Worm (Caenorhabditis elegans) whole organism, young adult: ENCODE results near the gene F28D1.6.

Experiments used
- B0019.2 ChIP-seq: fragments of 200-800 bp; sonication (Bioruptor generic); conservative IDR thresholded peaks from 2 replicates; pipeline ENCODE4 v1.3.6; 2022; ENCODE audit warnings: missing genetic modification reagents, missing genetic modification characterization, missing compliant biosample characterization
- B0035.1 ChIP-seq: sonication (generic microtip); optimal IDR thresholded peaks from 2 replicates; lab custom pipeline; 2016; ENCODE audit warnings: missing genetic modification characterization, mild to moderate bottlenecking, missing compliant biosample characterization, missing genotype, missing genetic modification reagents
- B0261.1 ChIP-seq: sonication (generic microtip); optimal IDR thresholded peaks from 2 replicates; lab custom pipeline; 2016; ENCODE audit warnings: mild to moderate bottlenecking, missing genetic modification characterization, moderate library complexity, missing compliant biosample characterization
- B0336.3 ChIP-seq: fragments of 200-800 bp; sonication (Bioruptor generic); IDR thresholded peaks from 2 replicates; pipeline ENCODE4 v1.3.6; 2022; ENCODE audit warnings: missing genetic modification characterization, missing compliant biosample characterization
- C06A6.2 ChIP-seq: fragments of 200-800 bp; sonication (Bioruptor generic); conservative IDR thresholded peaks from 2 replicates; pipeline ENCODE4 v1.3.6; 2022; ENCODE audit warnings: missing genetic modification characterization, missing compliant biosample characterization
- D2030.7 ChIP-seq: fragments of 200-800 bp; sonication (Bioruptor generic); IDR thresholded peaks from 2 replicates; pipeline ENCODE4 v1.3.6; 2022; ENCODE audit warnings: missing genetic modification reagents, missing genetic modification characterization, missing compliant biosample characterization
- F39B2.1 ChIP-seq: fragments of 200-800 bp; sonication (Bioruptor generic); IDR thresholded peaks from 2 replicates; pipeline ENCODE4 v1.3.6; 2022; ENCODE audit warnings: missing genetic modification reagents, missing genetic modification characterization, missing compliant biosample characterization
- F52B5.7 ChIP-seq: sonication (generic microtip); optimal IDR thresholded peaks from 2 replicates; lab custom pipeline; 2016; ENCODE audit warnings: mild to moderate bottlenecking, missing genetic modification characterization, missing compliant biosample characterization
- F55B11.4 ChIP-seq: sonication (generic microtip); optimal IDR thresholded peaks from 2 replicates; lab custom pipeline; 2016; ENCODE audit warnings: missing compliant biosample characterization, missing genetic modification characterization, borderline replicate concordance; ENCODE audit not compliant: insufficient read depth
- F57A8.1 ChIP-seq: fragments of 200-800 bp; sonication (Bioruptor generic); optimal IDR thresholded peaks from 2 replicates; lab custom pipeline; 2018; ENCODE audit warnings: mild to moderate bottlenecking, missing genetic modification characterization, moderate library complexity, missing compliant biosample characterization
- F57C9.4 ChIP-seq: sonication (generic microtip); optimal IDR thresholded peaks from 2 replicates; lab custom pipeline; 2017; ENCODE audit warnings: mild to moderate bottlenecking, missing genetic modification characterization, missing compliant biosample characterization
- K11D2.4 ChIP-seq: fragments of 200-800 bp; sonication (Bioruptor generic); IDR thresholded peaks from 2 replicates; pipeline ENCODE4 v1.3.6; 2022; ENCODE audit warnings: missing genetic modification reagents, missing genetic modification characterization, missing compliant biosample characterization
- K12H6.12 ChIP-seq: fragments of 200-800 bp; sonication (Bioruptor generic); optimal IDR thresholded peaks from 2 replicates; lab custom pipeline; 2018; ENCODE audit warnings: mild to moderate bottlenecking, missing genetic modification characterization, missing compliant biosample characterization
- T07F8.4 ChIP-seq: sonication (generic microtip); optimal IDR thresholded peaks from 2 replicates; lab custom pipeline; 2016; ENCODE audit warnings: mild to moderate bottlenecking, missing genetic modification characterization, moderate library complexity, missing compliant biosample characterization
- Y53G8AR.9 ChIP-seq: fragments of 200-800 bp; sonication (Bioruptor generic); conservative IDR thresholded peaks from 2 replicates; pipeline ENCODE4 v1.3.6; 2022; ENCODE audit warnings: missing genetic modification reagents, missing genetic modification characterization, missing compliant biosample characterization
- Y79H2A.3 ChIP-seq: fragments of 200-800 bp; sonication (Bioruptor generic); conservative IDR thresholded peaks from 2 replicates; pipeline ENCODE4 v1.3.6; 2022; ENCODE audit warnings: missing genetic modification reagents, missing genetic modification characterization, missing compliant biosample characterization
- akir-1 ChIP-seq: fragments of 200-800 bp; sonication (Bioruptor generic); optimal IDR thresholded peaks from 2 replicates; lab custom pipeline; 2018; ENCODE audit warnings: mild to moderate bottlenecking, missing genetic modification characterization, moderate library complexity, missing compliant biosample characterization
- aptf-2 ChIP-seq: fragments of 200-800 bp; sonication (Bioruptor generic); conservative IDR thresholded peaks from 2 replicates; pipeline ENCODE4 v1.3.6; 2022; ENCODE audit warnings: missing genetic modification reagents, missing genetic modification characterization, missing compliant biosample characterization
- attf-5 ChIP-seq: fragments of 200-800 bp; sonication (Bioruptor generic); optimal IDR thresholded peaks from 2 replicates; lab custom pipeline; 2018; ENCODE audit warnings: mild to moderate bottlenecking, missing genetic modification characterization, missing compliant biosample characterization
- attf-6 ChIP-seq: fragments of 200-800 bp; sonication (Bioruptor generic); IDR thresholded peaks from 2 replicates; pipeline ENCODE4 v1.3.6; 2022; ENCODE audit warnings: missing genetic modification reagents, missing genetic modification characterization, missing compliant biosample characterization
- bed-1 ChIP-seq: fragments of 200-800 bp; sonication (Bioruptor generic); IDR thresholded peaks from 2 replicates; pipeline ENCODE4 v1.3.6; 2022; ENCODE audit warnings: missing genetic modification reagents, missing genetic modification characterization, missing compliant biosample characterization
- ceh-40 ChIP-seq: fragments of 200-800 bp; sonication (Bioruptor generic); IDR thresholded peaks from 2 replicates; pipeline ENCODE4 v1.3.6; 2022; ENCODE audit warnings: missing genetic modification characterization, missing compliant biosample characterization
- chd-7 ChIP-seq: sonication (generic microtip); optimal IDR thresholded peaks from 2 replicates; lab custom pipeline; 2016; ENCODE audit warnings: mild to moderate bottlenecking, missing genetic modification characterization, moderate library complexity, missing compliant biosample characterization
- dpff-1 ChIP-seq: sonication (generic microtip); optimal IDR thresholded peaks from 2 replicates; lab custom pipeline; 2017; ENCODE audit warnings: mild to moderate bottlenecking, missing genetic modification characterization, missing compliant biosample characterization
- egl-18 ChIP-seq: fragments of 200-800 bp; sonication (Bioruptor generic); IDR thresholded peaks from 2 replicates; pipeline ENCODE4 v1.3.6; 2022; ENCODE audit warnings: missing genetic modification reagents, missing genetic modification characterization, missing compliant biosample characterization
- egl-44 ChIP-seq: fragments of 200-800 bp; sonication (Bioruptor generic); IDR thresholded peaks from 2 replicates; pipeline ENCODE4 v1.3.6; 2022; ENCODE audit warnings: missing genetic modification reagents, missing genetic modification characterization, missing compliant biosample characterization
- egrh-3 ChIP-seq: fragments of 200-800 bp; sonication (Bioruptor generic); IDR thresholded peaks from 2 replicates; pipeline ENCODE4 v1.3.6; 2022; ENCODE audit warnings: missing genetic modification reagents, missing genetic modification characterization, missing compliant biosample characterization
- fkh-3 ChIP-seq: sonication (generic microtip); optimal IDR thresholded peaks from 2 replicates; lab custom pipeline; 2016; ENCODE audit warnings: mild to moderate bottlenecking, missing genetic modification characterization, missing compliant biosample characterization
- him-1 ChIP-seq: sonication (generic microtip); optimal IDR thresholded peaks from 2 replicates; lab custom pipeline; 2016; ENCODE audit warnings: missing genotype, missing genetic modification reagents, missing genetic modification characterization, missing compliant biosample characterization
- hmg-20 ChIP-seq: fragments of 200-800 bp; sonication (Bioruptor generic); IDR thresholded peaks from 2 replicates; pipeline ENCODE4 v1.3.6; 2022; ENCODE audit warnings: missing genetic modification reagents, missing genetic modification characterization, missing compliant biosample characterization
- hrde-1 ChIP-seq: sonication (generic microtip); optimal IDR thresholded peaks from 2 replicates; lab custom pipeline; 2016; ENCODE audit warnings: missing genetic modification characterization, mild to moderate bottlenecking, missing compliant biosample characterization, moderate library complexity, missing genotype, missing genetic modification reagents, borderline replicate concordance
- lag-1 ChIP-seq: fragments of 200-800 bp; sonication (Bioruptor generic); IDR thresholded peaks from 2 replicates; pipeline ENCODE4 v1.3.6; 2022; ENCODE audit warnings: missing genetic modification reagents, missing genetic modification characterization, missing compliant biosample characterization
- lin-35 ChIP-seq, 3 experiments: fragments of 150-350 bp in 2 of 3; sonication (generic microtip) in 1 of 3; optimal IDR thresholded peaks; 2 replicates each; lab custom pipeline; 2014 to 2018; ENCODE audit warnings: missing biosample characterization in 3 of 3, missing genetic modification characterization in 3 of 3, missing genetic modification reagents in 3 of 3
- lin-54 ChIP-seq: fragments of 200-800 bp; sonication (Bioruptor generic); optimal IDR thresholded peaks from 2 replicates; lab custom pipeline; 2018; ENCODE audit warnings: mild to moderate bottlenecking, missing genetic modification characterization, missing compliant biosample characterization
- lir-1 ChIP-seq: fragments of 200-800 bp; sonication (Bioruptor generic); conservative IDR thresholded peaks from 2 replicates; pipeline ENCODE4 v1.3.6; 2022; ENCODE audit warnings: missing genetic modification reagents, missing genetic modification characterization, missing compliant biosample characterization
- madf-6 ChIP-seq: fragments of 200-800 bp; sonication (Bioruptor generic); IDR thresholded peaks from 2 replicates; pipeline ENCODE4 v1.3.6; 2022; ENCODE audit warnings: missing genetic modification reagents, missing genetic modification characterization, missing compliant biosample characterization
- madf-8 ChIP-seq: fragments of 200-800 bp; sonication (Bioruptor generic); conservative IDR thresholded peaks from 2 replicates; pipeline ENCODE4 v1.3.6; 2022; ENCODE audit warnings: missing genetic modification reagents, missing genetic modification characterization, missing compliant biosample characterization
- nfyb-1 ChIP-seq: fragments of 200-800 bp; sonication (Bioruptor generic); IDR thresholded peaks from 2 replicates; pipeline ENCODE4 v1.3.6; 2022; ENCODE audit warnings: missing genetic modification reagents, missing genetic modification characterization, missing compliant biosample characterization
- nhr-120 ChIP-seq: fragments of 200-800 bp; sonication (Bioruptor generic); IDR thresholded peaks from 2 replicates; pipeline ENCODE4 v1.3.6; 2022; ENCODE audit warnings: missing genetic modification characterization, missing compliant biosample characterization
- snpc-3.4 ChIP-seq: sonication (generic microtip); optimal IDR thresholded peaks from 2 replicates; lab custom pipeline; 2017; ENCODE audit warnings: missing genetic modification characterization, mild to moderate bottlenecking, missing compliant biosample characterization, antibody characterized with exemption, moderate library complexity, missing genotype, missing genetic modification reagents
- snpc-4 ChIP-seq, 5 experiments: fragments of 150-350 bp in 1 of 5; sonication (generic microtip) in 4 of 5; optimal IDR thresholded peaks; 2 replicates each; lab custom pipeline; 2014 to 2018; ENCODE audit warnings: missing genetic modification characterization in 5 of 5, missing biosample characterization in 3 of 5, antibody characterized with exemption in 2 of 5, mild to moderate bottlenecking in 2 of 5, missing compliant biosample characterization in 2 of 5, missing genotype in 2 of 5, moderate library complexity in 2 of 5, missing genetic modification reagents in 1 of 5
- unc-130 ChIP-seq: sonication (generic microtip); optimal IDR thresholded peaks from 2 replicates; lab custom pipeline; 2016; ENCODE audit warnings: missing genetic modification reagents, missing genetic modification characterization, missing compliant biosample characterization
- zfh-2 ChIP-seq: fragments of 200-800 bp; sonication (Bioruptor generic); conservative IDR thresholded peaks from 2 replicates; pipeline ENCODE4 v1.3.6; 2022; ENCODE audit warnings: missing genetic modification reagents, missing genetic modification characterization, missing compliant biosample characterization
- zim-3 ChIP-seq: sonication (generic microtip); optimal IDR thresholded peaks from 2 replicates; lab custom pipeline; 2017; ENCODE audit warnings: mild to moderate bottlenecking, missing genetic modification characterization, moderate library complexity, missing compliant biosample characterization
- ztf-25 ChIP-seq: fragments of 200-800 bp; sonication (Bioruptor generic); IDR thresholded peaks from 2 replicates; pipeline ENCODE4 v1.3.6; 2022; ENCODE audit warnings: missing genetic modification reagents, missing genetic modification characterization, missing compliant biosample characterization
- ztf-28 ChIP-seq: fragments of 200-800 bp; sonication (Bioruptor generic); IDR thresholded peaks from 2 replicates; pipeline ENCODE4 v1.3.6; 2022; ENCODE audit warnings: missing genetic modification reagents, missing genetic modification characterization, missing compliant biosample characterization

F28D1.6 gene

ce11 chrIV:12417536-12418195, 32.7 kb upstream of the F28D1.6 start, which contains the start of gene F08G5.3:
Gene F08G5.3 (minus strand): TSS chrIV:12417586.
- TF ChIP-seq attf-5 (GFP tag; lab: Kevin White, UChicago) (peak; percentile 63), F39B2.1 (GFP tag; lab: Robert Waterston, UW) (no peak), him-1 (tag; lab: Kevin White, UChicago) (peak; percentile 88), egl-18 (GFP tag; lab: Robert Waterston, UW) (0 out of 2 replicates have a peak, but pooled peaks have one; percentile 9), nfyb-1 (GFP tag; lab: Robert Waterston, UW) (peak; percentile 84), snpc-3.4 (tag; lab: Kevin White, UChicago) (peak; percentile 71), lag-1 (GFP tag; lab: Robert Waterston, UW) (no peak), K12H6.12 (tag; lab: Kevin White, UChicago) (peak; percentile 21), D2030.7 (GFP tag; lab: Robert Waterston, UW) (peak; percentile 91), snpc-4 (GFP tag; optimal IDR thresholded peaks at IDR 0.05; lab: Kevin White, UChicago) (peak; percentile 82), snpc-4 (tag; optimal IDR thresholded peaks at IDR 0.05; lab: Kevin White, UChicago) (peak; percentile 14 to 81 (median 64)), fkh-3 (tag; lab: Kevin White, UChicago) (peak; percentile 47), K11D2.4 (GFP tag; lab: Robert Waterston, UW) (no peak), attf-6 (GFP tag; lab: Robert Waterston, UW) (peak; percentile 75), dpff-1 (tag; lab: Kevin White, UChicago) (no peak), lin-35 (GFP tag; optimal IDR thresholded peaks at IDR 0.05; lab: Kevin White, UChicago) (peak in 1 of 3 experiments; percentile 77), B0336.3 (no peak), C06A6.2 (GFP tag; lab: Robert Waterston, UW) (0 out of 2 replicates have a peak, but pooled peaks have one; percentile 21), madf-8 (no peak; the same call in 1 of the 2 replicates), Y79H2A.3 (no peak), lir-1 (GFP tag; lab: Robert Waterston, UW) (no peak), B0261.1 (peak; percentile 81), B0019.2 (peak; percentile 60; the same call in 1 of the 2 replicates), hrde-1 (tag; lab: Kevin White, UChicago) (peak; percentile 67), ztf-28 (GFP tag; lab: Robert Waterston, UW) (peak; percentile 66; the same call in 1 of the 2 replicates), F55B11.4 (tag; lab: Kevin White, UChicago) (no peak), aptf-2 (no peak), egl-44 (GFP tag; lab: Robert Waterston, UW) (peak; percentile 27; the same call in 1 of the 2 replicates), F57C9.4 (tag; lab: Kevin White, UChicago) (no peak), zim-3 (tag; lab: Kevin White, UChicago) (peak; percentile 73), chd-7 (tag; lab: Kevin White, UChicago) (peak; percentile 47), Y53G8AR.9 (GFP tag; lab: Robert Waterston, UW) (no peak), hmg-20 (no peak), zfh-2 (GFP tag; lab: Robert Waterston, UW) (no peak), T07F8.4 (tag; lab: Kevin White, UChicago) (peak; percentile 83), B0035.1 (no peak), bed-1 (GFP tag; lab: Robert Waterston, UW) (0 out of 2 replicates have a peak, but pooled peaks have one; percentile 68), akir-1 (no peak), lin-54 (GFP tag; lab: Kevin White, UChicago) (peak; percentile 60), ztf-25 (GFP tag; lab: Robert Waterston, UW) (peak; percentile 94), F57A8.1 (GFP tag; lab: Kevin White, UChicago) (no peak), egrh-3 (GFP tag; lab: Robert Waterston, UW) (peak; percentile 49), madf-6 (GFP tag; lab: Robert Waterston, UW) (peak; percentile 43; the same call in 1 of the 2 replicates), F52B5.7 (tag; lab: Kevin White, UChicago) (peak; percentile 43), ceh-40 (GFP tag; lab: Robert Waterston, UW) (0 out of 2 replicates have a peak, but pooled peaks have one; percentile 64), nhr-120 (GFP tag; lab: Robert Waterston, UW) (no peak), unc-130 (GFP tag; lab: Kevin White, UChicago) (peak; percentile 34)
